Worm (Caenorhabditis elegans) whole organism, mixed stage, embryonic: Measurements from ENCODE around the gene F17C11.12.

Experiments
- M03D4.4 ChIP-seq: sonication (generic microtip); optimal IDR thresholded peaks from 2 replicates; lab custom pipeline; 2017; ENCODE audit warnings: mild to moderate bottlenecking, missing genetic modification characterization, missing compliant biosample characterization
- elt-1 ChIP-seq: sonication (generic microtip); optimal IDR thresholded peaks from 2 replicates; lab custom pipeline; 2017; ENCODE audit warnings: missing genetic modification characterization, mild to moderate bottlenecking, missing compliant biosample characterization, antibody characterized with exemption, moderate library complexity, borderline replicate concordance; ENCODE audit not compliant: insufficient read depth
- lin-13 ChIP-seq: fragments of 150-350 bp; optimal IDR thresholded peaks from 2 replicates; lab custom pipeline; 2014; ENCODE audit warnings: missing biosample characterization, missing genetic modification characterization
- nhr-237 ChIP-seq: fragments of 150-350 bp; optimal IDR thresholded peaks from 2 replicates; lab custom pipeline; 2014; ENCODE audit warnings: missing biosample characterization, missing genetic modification characterization
- nhr-28 ChIP-seq: fragments of 150-350 bp; optimal IDR thresholded peaks from 2 replicates; lab custom pipeline; 2014; ENCODE audit warnings: missing biosample characterization, missing genetic modification characterization
- nhr-76 ChIP-seq: sonication (generic microtip); optimal IDR thresholded peaks from 2 replicates; lab custom pipeline; 2017; ENCODE audit warnings: missing biosample characterization, missing genetic modification characterization
- pha-4 ChIP-seq: fragments of 150-350 bp; optimal IDR thresholded peaks from 2 replicates; lab custom pipeline; 2018; ENCODE audit warnings: missing biosample characterization, missing genetic modification reagents, missing genetic modification characterization
- unc-62 ChIP-seq: fragments of 150-350 bp; optimal IDR thresholded peaks from 2 replicates; lab custom pipeline; 2014; ENCODE audit warnings: missing biosample characterization, missing genetic modification reagents, missing genetic modification characterization

DNA sequence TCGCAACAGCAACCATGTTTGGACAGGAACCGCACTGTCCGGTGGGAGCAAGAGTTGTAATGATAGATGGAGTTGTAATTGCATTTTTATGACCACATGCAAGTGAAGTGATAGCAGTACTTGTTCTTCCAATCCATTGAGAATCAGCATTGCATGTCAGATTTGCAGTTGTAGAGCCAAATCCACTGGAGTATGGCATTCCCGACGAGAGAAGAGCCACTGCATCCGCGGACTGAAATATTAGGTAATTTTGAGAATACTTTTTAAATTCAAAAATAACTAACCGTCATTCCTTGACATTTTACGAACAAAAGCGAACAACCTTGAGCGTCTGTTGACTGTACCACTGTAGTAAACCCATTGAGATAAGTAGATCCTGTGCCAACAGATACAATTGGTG, 38.4 kb upstream of the F17C11.12 start:
- TF ChIP-seq nhr-76 (no peak), unc-62 (GFP tag; lab: Kevin White, UChicago) (no peak), elt-1 (tag; lab: Kevin White, UChicago) (no peak), pha-4 (tag; lab: Kevin White, UChicago) (no peak), nhr-237 (tag; lab: Kevin White, UChicago) (no peak), nhr-28 (tag; lab: Kevin White, UChicago) (no peak), M03D4.4 (tag; lab: Kevin White, UChicago) (no peak), lin-13 (tag; lab: Kevin White, UChicago) (no peak)
